Worm (Caenorhabditis elegans) whole organism, young adult: ENCODE measurements around the gene fbxa-183.
A peak's percentile ranks its signal among the peaks of the same experiment; 100 is the strongest.

Source experiments
- C06A6.2 ChIP-seq: fragments of 200-800 bp; sonication (Bioruptor generic); conservative IDR thresholded peaks from 2 replicates; pipeline ENCODE4 v1.3.6; 2022; ENCODE audit warnings: missing genetic modification characterization, missing compliant biosample characterization
- D2030.7 ChIP-seq: fragments of 200-800 bp; sonication (Bioruptor generic); IDR thresholded peaks from 2 replicates; pipeline ENCODE4 v1.3.6; 2022; ENCODE audit warnings: missing genetic modification reagents, missing genetic modification characterization, missing compliant biosample characterization
- F49E8.2 ChIP-seq: sonication (generic microtip); optimal IDR thresholded peaks from 3 replicates; lab custom pipeline; 2017; ENCODE audit warnings: missing genetic modification characterization, mild to moderate bottlenecking, missing compliant biosample characterization, antibody characterized with exemption, moderate library complexity; ENCODE audit not compliant: insufficient read depth
- F52B5.7 ChIP-seq: sonication (generic microtip); optimal IDR thresholded peaks from 2 replicates; lab custom pipeline; 2016; ENCODE audit warnings: mild to moderate bottlenecking, missing genetic modification characterization, missing compliant biosample characterization
- F57A8.1 ChIP-seq: fragments of 200-800 bp; sonication (Bioruptor generic); optimal IDR thresholded peaks from 2 replicates; lab custom pipeline; 2018; ENCODE audit warnings: mild to moderate bottlenecking, missing genetic modification characterization, moderate library complexity, missing compliant biosample characterization
- T07F8.4 ChIP-seq: sonication (generic microtip); optimal IDR thresholded peaks from 2 replicates; lab custom pipeline; 2016; ENCODE audit warnings: mild to moderate bottlenecking, missing genetic modification characterization, moderate library complexity, missing compliant biosample characterization
- Y53F4B.3 ChIP-seq: fragments of 200-800 bp; sonication (Bioruptor generic); IDR thresholded peaks from 2 replicates; pipeline ENCODE4 v1.3.6; 2022; ENCODE audit warnings: missing genetic modification reagents, missing genetic modification characterization, missing compliant biosample characterization
- Y53G8AR.9 ChIP-seq: fragments of 200-800 bp; sonication (Bioruptor generic); conservative IDR thresholded peaks from 2 replicates; pipeline ENCODE4 v1.3.6; 2022; ENCODE audit warnings: missing genetic modification reagents, missing genetic modification characterization, missing compliant biosample characterization
- Y79H2A.3 ChIP-seq: fragments of 200-800 bp; sonication (Bioruptor generic); conservative IDR thresholded peaks from 2 replicates; pipeline ENCODE4 v1.3.6; 2022; ENCODE audit warnings: missing genetic modification reagents, missing genetic modification characterization, missing compliant biosample characterization
- Y95B8A.8 ChIP-seq: fragments of 200-800 bp; sonication (Bioruptor generic); IDR thresholded peaks from 2 replicates; pipeline ENCODE4 v1.3.6; 2022; ENCODE audit warnings: missing genetic modification reagents, missing genetic modification characterization, missing compliant biosample characterization
- akir-1 ChIP-seq: fragments of 200-800 bp; sonication (Bioruptor generic); optimal IDR thresholded peaks from 2 replicates; lab custom pipeline; 2018; ENCODE audit warnings: mild to moderate bottlenecking, missing genetic modification characterization, moderate library complexity, missing compliant biosample characterization
- ama-1 ChIP-seq, 3 experiments: fragments of 150-350 bp in 1 of 3; sonication (generic microtip) in 2 of 3; optimal IDR thresholded peaks; 2 replicates each; lab custom pipeline; 2014 to 2018; ENCODE audit warnings: missing biosample characterization in 2 of 3, missing genetic modification characterization in 2 of 3, missing genetic modification reagents in 2 of 3
- attf-3 ChIP-seq: fragments of 200-800 bp; sonication (Bioruptor generic); conservative IDR thresholded peaks from 2 replicates; pipeline ENCODE4 v1.3.6; 2022; ENCODE audit warnings: missing genetic modification reagents, missing genetic modification characterization, missing compliant biosample characterization
- attf-6 ChIP-seq: fragments of 200-800 bp; sonication (Bioruptor generic); IDR thresholded peaks from 2 replicates; pipeline ENCODE4 v1.3.6; 2022; ENCODE audit warnings: missing genetic modification reagents, missing genetic modification characterization, missing compliant biosample characterization
- bed-2 ChIP-seq: fragments of 200-800 bp; sonication (Bioruptor generic); IDR thresholded peaks from 2 replicates; pipeline ENCODE4 v1.3.6; 2022; ENCODE audit warnings: missing genetic modification reagents, missing genetic modification characterization, missing compliant biosample characterization
- ceh-40 ChIP-seq: fragments of 200-800 bp; sonication (Bioruptor generic); IDR thresholded peaks from 2 replicates; pipeline ENCODE4 v1.3.6; 2022; ENCODE audit warnings: missing genetic modification characterization, missing compliant biosample characterization
- dox-1 ChIP-seq: fragments of 200-800 bp; sonication (Bioruptor generic); IDR thresholded peaks from 2 replicates; pipeline ENCODE4 v1.3.6; 2022; ENCODE audit warnings: missing genetic modification reagents, missing genetic modification characterization, missing compliant biosample characterization
- dpl-1 ChIP-seq: fragments of 150-350 bp; optimal IDR thresholded peaks from 2 replicates; lab custom pipeline; 2014; ENCODE audit warnings: missing biosample characterization, missing genetic modification reagents, missing genetic modification characterization
- egl-18 ChIP-seq: fragments of 200-800 bp; sonication (Bioruptor generic); IDR thresholded peaks from 2 replicates; pipeline ENCODE4 v1.3.6; 2022; ENCODE audit warnings: missing genetic modification reagents, missing genetic modification characterization, missing compliant biosample characterization
- ekl-4 ChIP-seq: fragments of 200-800 bp; sonication (Bioruptor generic); IDR thresholded peaks from 2 replicates; pipeline ENCODE4 v1.3.6; 2022; ENCODE audit warnings: missing genetic modification reagents, missing genetic modification characterization, missing compliant biosample characterization
- him-1 ChIP-seq: sonication (generic microtip); optimal IDR thresholded peaks from 2 replicates; lab custom pipeline; 2016; ENCODE audit warnings: missing genotype, missing genetic modification reagents, missing genetic modification characterization, missing compliant biosample characterization
- hlh-26 ChIP-seq: fragments of 200-800 bp; sonication (Bioruptor generic); conservative IDR thresholded peaks from 2 replicates; pipeline ENCODE4 v1.3.6; 2022; ENCODE audit warnings: missing genetic modification reagents, missing genetic modification characterization, missing compliant biosample characterization
- hmg-1.2 ChIP-seq: fragments of 200-800 bp; sonication (Bioruptor generic); IDR thresholded peaks from 2 replicates; pipeline ENCODE4 v1.3.6; 2022; ENCODE audit warnings: missing genetic modification reagents, missing genetic modification characterization, missing compliant biosample characterization
- hrde-1 ChIP-seq: sonication (generic microtip); optimal IDR thresholded peaks from 2 replicates; lab custom pipeline; 2016; ENCODE audit warnings: missing genetic modification characterization, mild to moderate bottlenecking, missing compliant biosample characterization, moderate library complexity, missing genotype, missing genetic modification reagents, borderline replicate concordance
- hsf-1 ChIP-seq: fragments of 200-800 bp; sonication (Bioruptor generic); IDR thresholded peaks from 2 replicates; pipeline ENCODE4 v1.3.6; 2022; ENCODE audit warnings: missing genetic modification reagents, missing genetic modification characterization, missing compliant biosample characterization
- let-526 ChIP-seq: fragments of 200-800 bp; sonication (Bioruptor generic); IDR thresholded peaks from 2 replicates; pipeline ENCODE4 v1.3.6; 2022; ENCODE audit warnings: missing genetic modification reagents, missing genetic modification characterization, missing compliant biosample characterization
- lin-40 ChIP-seq: sonication (generic microtip); optimal IDR thresholded peaks from 2 replicates; lab custom pipeline; 2016; ENCODE audit warnings: missing genetic modification characterization, mild to moderate bottlenecking, missing compliant biosample characterization, missing genotype, missing genetic modification reagents
- madf-10 ChIP-seq: sonication (generic microtip); optimal IDR thresholded peaks from 2 replicates; lab custom pipeline; 2016; ENCODE audit warnings: mild to moderate bottlenecking, missing genetic modification characterization, missing compliant biosample characterization
- madf-6 ChIP-seq: fragments of 200-800 bp; sonication (Bioruptor generic); IDR thresholded peaks from 2 replicates; pipeline ENCODE4 v1.3.6; 2022; ENCODE audit warnings: missing genetic modification reagents, missing genetic modification characterization, missing compliant biosample characterization
- mcd-1 ChIP-seq: fragments of 200-800 bp; sonication (Bioruptor generic); IDR thresholded peaks from 2 replicates; pipeline ENCODE4 v1.3.6; 2022; ENCODE audit warnings: missing genetic modification reagents, missing genetic modification characterization, missing compliant biosample characterization
- nfyb-1 ChIP-seq: fragments of 200-800 bp; sonication (Bioruptor generic); IDR thresholded peaks from 2 replicates; pipeline ENCODE4 v1.3.6; 2022; ENCODE audit warnings: missing genetic modification reagents, missing genetic modification characterization, missing compliant biosample characterization
- nhr-179 ChIP-seq: sonication (generic microtip); optimal IDR thresholded peaks from 2 replicates; lab custom pipeline; 2016; ENCODE audit warnings: mild to moderate bottlenecking, missing genetic modification characterization, missing compliant biosample characterization
- nhr-80 ChIP-seq: sonication (generic microtip); optimal IDR thresholded peaks from 2 replicates; lab custom pipeline; 2016; ENCODE audit warnings: missing genetic modification characterization, missing compliant biosample characterization
- nhr-90 ChIP-seq: sonication (generic microtip); optimal IDR thresholded peaks from 2 replicates; lab custom pipeline; 2016; ENCODE audit warnings: missing genotype, mild to moderate bottlenecking, missing genetic modification characterization, missing compliant biosample characterization
- sptf-2 ChIP-seq: fragments of 200-800 bp; sonication (Bioruptor generic); optimal IDR thresholded peaks from 2 replicates; lab custom pipeline; 2018; ENCODE audit warnings: mild to moderate bottlenecking, missing genetic modification characterization, missing compliant biosample characterization
- tlf-1 ChIP-seq: fragments of 200-800 bp; sonication (Bioruptor generic); optimal IDR thresholded peaks from 2 replicates; lab custom pipeline; 2018; ENCODE audit warnings: mild to moderate bottlenecking, missing genetic modification characterization, missing compliant biosample characterization
- ztf-25 ChIP-seq: fragments of 200-800 bp; sonication (Bioruptor generic); IDR thresholded peaks from 2 replicates; pipeline ENCODE4 v1.3.6; 2022; ENCODE audit warnings: missing genetic modification reagents, missing genetic modification characterization, missing compliant biosample characterization
- ztf-6 ChIP-seq: fragments of 200-800 bp; sonication (Bioruptor generic); IDR thresholded peaks from 2 replicates; pipeline ENCODE4 v1.3.6; 2022; ENCODE audit warnings: missing genetic modification reagents, missing genetic modification characterization, missing compliant biosample characterization

Gene fbxa-183

ce11 chrV:5776941-5777340, 5.6 kb downstream of the fbxa-183 start, which contains the start of gene F44E7.4 (continued):
- TF ChIP-seq egl-18 (GFP tag; lab: Robert Waterston, UW) (0 out of 2 replicates have a peak, but pooled peaks have one; percentile 73), bed-2 (GFP tag; lab: Robert Waterston, UW) (peak; percentile 82), let-526 (peak; percentile 92), Y53G8AR.9 (peak; percentile 94), nfyb-1 (GFP tag; lab: Robert Waterston, UW) (peak; percentile 95), lin-40 (peak; percentile 43), mcd-1 (GFP tag; lab: Robert Waterston, UW) (peak; percentile 98), Y79H2A.3 (peak; percentile 88), ztf-6 (GFP tag; lab: Robert Waterston, UW) (peak; percentile 85), hsf-1 (peak; percentile 78), nhr-80 (tag; lab: Kevin White, UChicago) (peak; percentile 19), ceh-40 (GFP tag; lab: Robert Waterston, UW) (0 out of 2 replicates have a peak, but pooled peaks have one; percentile 40), hmg-1.2 (GFP tag; lab: Robert Waterston, UW) (peak; percentile 96), ekl-4 (peak; percentile 93), dox-1 (peak; percentile 98), C06A6.2 (GFP tag; lab: Robert Waterston, UW) (peak; percentile 99), tlf-1 (GFP tag; lab: Kevin White, UChicago) (peak; percentile 12), ztf-25 (peak; percentile 77)

- TF ChIP-seq F57A8.1 (GFP tag; lab: Kevin White, UChicago): no peak
- no peak for TF ChIP-seq D2030.7 (GFP tag; lab: Robert Waterston, UW)
- TF ChIP-seq Y53F4B.3 (GFP tag; lab: Robert Waterston, UW): no peak
- no peak for TF ChIP-seq nhr-179
- no peak for TF ChIP-seq hlh-26
- no peak for TF ChIP-seq F52B5.7 (tag; lab: Kevin White, UChicago)
- TF ChIP-seq dpl-1 (GFP tag; lab: Kevin White, UChicago): no peak
- TF ChIP-seq nhr-90 (tag; lab: Kevin White, UChicago): no peak
- no peak for TF ChIP-seq nfyb-1 (GFP tag; lab: Robert Waterston, UW)
These were observed 8.4 kb downstream of the fbxa-183 start for ce11 chrV:5774137-5774536.

- TF ChIP-seq Y95B8A.8 (GFP tag; lab: Robert Waterston, UW) (no peak), madf-10 (no peak), F49E8.2 (tag; lab: Kevin White, UChicago) (peak; percentile 38), him-1 (tag; lab: Kevin White, UChicago) (peak; percentile 61), hsf-1 (0 out of 2 replicates have a peak, but pooled peaks have one; percentile 9), attf-6 (GFP tag; lab: Robert Waterston, UW) (no peak), akir-1 (no peak), hrde-1 (tag; lab: Kevin White, UChicago) (peak; percentile 57), attf-3 (no peak), T07F8.4 (tag; lab: Kevin White, UChicago) (no peak), madf-6 (GFP tag; lab: Robert Waterston, UW) (peak; percentile 45; the same call in 1 of the 2 replicates), ama-1 (optimal IDR thresholded peaks at IDR 0.05; lab: Kevin White, UChicago) (no peak), ama-1 (GFP tag; optimal IDR thresholded peaks at IDR 0.05; lab: Kevin White, UChicago) (peak in 1 of 2 experiments; percentile 11), sptf-2 (GFP tag; lab: Kevin White, UChicago) (no peak)
These were observed 10.1 kb downstream of the fbxa-183 start for ce11 chrV:5772503-5772902.
